Worm (Caenorhabditis elegans): ENCODE results near the gene cul-4.

DNA sequence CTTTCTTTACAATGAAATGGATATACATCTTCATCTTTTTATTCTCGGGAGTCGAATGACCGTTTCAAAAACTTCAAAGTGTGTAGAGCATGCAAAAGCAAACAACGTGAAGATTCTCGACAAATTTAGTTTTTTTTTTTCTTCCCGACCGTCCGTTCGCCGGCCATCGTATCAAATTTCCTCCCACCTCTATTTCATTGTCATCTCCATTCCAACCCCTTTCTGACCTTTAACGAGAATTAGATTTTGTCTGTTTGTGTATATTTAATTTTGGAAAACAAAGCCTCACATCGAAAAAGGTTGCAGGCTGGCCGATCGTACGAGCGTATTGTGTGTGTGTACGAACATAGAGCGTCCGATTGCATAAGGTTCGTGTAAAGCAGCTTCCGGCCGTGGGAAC, 2.9 kb upstream of the cul-4 start, which contains the start of gene C30G12.1:
- TF ChIP-seq nhr-237 (tag; optimal IDR thresholded peaks at IDR 0.05) (no peak), nhr-77 (tag; optimal IDR thresholded peaks at IDR 0.05) (no peak), C34F6.9 (tag; optimal IDR thresholded peaks at IDR 0.05) (no peak), ceh-16 (tag; optimal IDR thresholded peaks at IDR 0.05) (no peak), ztf-4 (tag; optimal IDR thresholded peaks at IDR 0.05) (no peak), ama-1 (optimal IDR thresholded peaks at IDR 0.05) (no peak), ztf-11 (tag; optimal IDR thresholded peaks at IDR 0.05) (no peak), egl-27 (tag; optimal IDR thresholded peaks at IDR 0.05) (no peak), ZK546.5 (tag; optimal IDR thresholded peaks at IDR 0.05) (no peak), lsy-2 (tag; optimal IDR thresholded peaks at IDR 0.05) (no peak), ztf-1 (GFP tag; conservative IDR thresholded peaks at IDR 0.05) (no peak), nhr-12 (tag; optimal IDR thresholded peaks at IDR 0.05) (no peak), aly-2 (tag; optimal IDR thresholded peaks at IDR 0.05) (no peak), lin-13 (GFP tag; optimal IDR thresholded peaks at IDR 0.05) (no peak)
